Worm (Caenorhabditis elegans) whole organism, L4 larva: ENCODE data around the gene ZK757.2.
A peak's percentile ranks its signal among the peaks of the same experiment; 100 is the strongest.

Experiments used
- D1046.2 ChIP-seq: fragments of 200-800 bp; sonication (Bioruptor generic); IDR thresholded peaks from 2 replicates; pipeline ENCODE4 v1.3.6; 2022; ENCODE audit warnings: missing genetic modification characterization, missing compliant biosample characterization
- F10B5.3 ChIP-seq: sonication (generic microtip); optimal IDR thresholded peaks from 2 replicates; lab custom pipeline; 2016; ENCODE audit warnings: mild to moderate bottlenecking, missing genetic modification characterization, missing compliant biosample characterization
- F26F4.8 ChIP-seq: fragments of 200-800 bp; sonication (Bioruptor generic); conservative IDR thresholded peaks from 2 replicates; pipeline ENCODE4 v1.3.6; 2022; ENCODE audit warnings: missing genetic modification characterization, missing compliant biosample characterization
- F44E2.7 ChIP-seq: fragments of 200-800 bp; sonication (Bioruptor generic); IDR thresholded peaks from 2 replicates; pipeline ENCODE4 v2.1.2; 2022; ENCODE audit warnings: missing genetic modification characterization, missing compliant biosample characterization
- R02D3.7 ChIP-seq: fragments of 150-350 bp; sonication (generic microtip); optimal IDR thresholded peaks from 3 replicates; lab custom pipeline; 2014; ENCODE audit warnings: missing biosample characterization, missing genetic modification characterization
- ZK337.2 ChIP-seq: fragments of 200-800 bp; sonication (Bioruptor generic); IDR thresholded peaks from 2 replicates; pipeline ENCODE4 v1.3.6; 2022; ENCODE audit warnings: missing genetic modification reagents, missing genetic modification characterization, missing compliant biosample characterization
- ZK546.5 ChIP-seq, 2 experiments: sonication (generic microtip); optimal IDR thresholded peaks; 2 replicates each; lab custom pipeline; 2017; ENCODE audit warnings: missing biosample characterization in 2 of 2, missing genetic modification characterization in 2 of 2
- aha-1 ChIP-seq: fragments of 150-350 bp; peaks from one replicate; lab custom pipeline; 2014; ENCODE audit warnings: missing biosample characterization, missing genetic modification characterization
- aly-2 ChIP-seq: sonication (generic microtip); optimal IDR thresholded peaks from 2 replicates; lab custom pipeline; 2018; ENCODE audit warnings: missing biosample characterization, missing genetic modification characterization
- ama-1 ChIP-seq: fragments of 150-350 bp; optimal IDR thresholded peaks from 2 replicates; lab custom pipeline; 2014; ENCODE audit warnings: inconsistent platforms, mixed read lengths
- arid-1 ChIP-seq: fragments of 200-800 bp; sonication (Bioruptor generic); conservative IDR thresholded peaks from 2 replicates; pipeline ENCODE4 v1.3.6; 2022; ENCODE audit warnings: missing genetic modification reagents, missing genetic modification characterization, missing compliant biosample characterization
- attf-4 ChIP-seq: sonication (generic microtip); optimal IDR thresholded peaks from 3 replicates; lab custom pipeline; 2017; ENCODE audit warnings: missing biosample characterization, missing genetic modification characterization
- ceh-20 ChIP-seq: fragments of 200-800 bp; sonication (Bioruptor generic); IDR thresholded peaks from 2 replicates; pipeline ENCODE4 v1.3.6; 2022; ENCODE audit warnings: missing genetic modification reagents, missing genetic modification characterization, missing compliant biosample characterization
- ceh-44 ChIP-seq: fragments of 200-800 bp; sonication (Bioruptor generic); IDR thresholded peaks from 2 replicates; pipeline ENCODE4 v1.3.6; 2022; ENCODE audit warnings: missing genetic modification reagents, missing genetic modification characterization, missing compliant biosample characterization
- daf-12 ChIP-seq: fragments of 150-350 bp; optimal IDR thresholded peaks from 2 replicates; lab custom pipeline; 2014; ENCODE audit warnings: missing biosample characterization, missing genetic modification reagents, missing genetic modification characterization
- daf-16 ChIP-seq, 3 experiments: sonication (generic microtip); optimal IDR thresholded peaks; 2 replicates each; lab custom pipeline; 2016 to 2017; ENCODE audit warnings: missing genetic modification characterization in 3 of 3, missing genetic modification reagents in 3 of 3, mild to moderate bottlenecking in 2 of 3, missing compliant biosample characterization in 2 of 3, missing biosample characterization in 1 of 3, moderate library complexity in 1 of 3
- daf-19 ChIP-seq: fragments of 200-800 bp; sonication (Bioruptor generic); conservative IDR thresholded peaks from 2 replicates; pipeline ENCODE4 v1.3.6; 2022; ENCODE audit warnings: missing genetic modification characterization, missing compliant biosample characterization
- daf-8 ChIP-seq: fragments of 200-800 bp; sonication (Bioruptor generic); IDR thresholded peaks from 2 replicates; pipeline ENCODE4 v1.3.6; 2022; ENCODE audit warnings: missing genetic modification characterization, missing compliant biosample characterization
- dmd-6 ChIP-seq: fragments of 200-800 bp; sonication (Bioruptor generic); IDR thresholded peaks from 2 replicates; pipeline ENCODE4 v1.3.6; 2022; ENCODE audit warnings: missing genetic modification reagents, missing genetic modification characterization, missing compliant biosample characterization
- dmd-8 ChIP-seq: fragments of 200-800 bp; sonication (Bioruptor generic); IDR thresholded peaks from 2 replicates; pipeline ENCODE4 v1.3.6; 2022; ENCODE audit warnings: missing genetic modification characterization, missing compliant biosample characterization
- fkh-10 ChIP-seq: fragments of 150-350 bp; optimal IDR thresholded peaks from 2 replicates; lab custom pipeline; 2014; ENCODE audit warnings: missing biosample characterization, missing genetic modification reagents, missing genetic modification characterization
- gei-8 ChIP-seq: fragments of 200-800 bp; sonication (Bioruptor generic); optimal IDR thresholded peaks from 2 replicates; lab custom pipeline; 2018; ENCODE audit warnings: mild to moderate bottlenecking, missing genetic modification characterization, missing compliant biosample characterization
- hif-1 ChIP-seq, 2 experiments: sonication (generic microtip); optimal IDR thresholded peaks; 2 replicates each; lab custom pipeline; 2016 to 2017; ENCODE audit warnings: missing compliant biosample characterization in 2 of 2, missing genetic modification characterization in 2 of 2, missing genetic modification reagents in 2 of 2, missing genotype in 2 of 2, mild to moderate bottlenecking in 1 of 2
- hlh-30 ChIP-seq: sonication (generic microtip); optimal IDR thresholded peaks from 2 replicates; lab custom pipeline; 2017; ENCODE audit warnings: antibody characterized with exemption, mild to moderate bottlenecking, missing genetic modification characterization, missing compliant biosample characterization; ENCODE audit not compliant: insufficient read depth
- lim-7 ChIP-seq: fragments of 200-800 bp; sonication (Bioruptor generic); IDR thresholded peaks from 2 replicates; pipeline ENCODE4 v1.3.6; 2022; ENCODE audit warnings: missing genetic modification characterization, missing compliant biosample characterization
- lin-15B ChIP-seq: fragments of 150-350 bp; sonication (generic microtip); optimal IDR thresholded peaks from 3 replicates; lab custom pipeline; 2014; ENCODE audit warnings: missing biosample characterization, missing genetic modification characterization
- lin-38 ChIP-seq: fragments of 200-800 bp; sonication (Bioruptor generic); IDR thresholded peaks from 2 replicates; pipeline ENCODE4 v1.3.6; 2022; ENCODE audit warnings: missing genetic modification reagents, missing genetic modification characterization, missing compliant biosample characterization
- lir-3 ChIP-seq: sonication (generic microtip); optimal IDR thresholded peaks from 2 replicates; lab custom pipeline; 2016; ENCODE audit warnings: mild to moderate bottlenecking, missing genetic modification characterization, missing compliant biosample characterization
- mep-1 ChIP-seq: fragments of 150-350 bp; sonication (generic microtip); optimal IDR thresholded peaks from 3 replicates; lab custom pipeline; 2014; ENCODE audit warnings: missing biosample characterization, missing genetic modification characterization
- mes-2 ChIP-seq: sonication (generic microtip); optimal IDR thresholded peaks from 2 replicates; lab custom pipeline; 2016; ENCODE audit warnings: missing genotype, mild to moderate bottlenecking, missing genetic modification characterization, missing compliant biosample characterization; ENCODE audit not compliant: poor library complexity, severe bottlenecking
- nhr-102 ChIP-seq: sonication (generic microtip); optimal IDR thresholded peaks from 2 replicates; lab custom pipeline; 2016; ENCODE audit warnings: mild to moderate bottlenecking, missing genetic modification characterization, moderate library complexity, missing compliant biosample characterization
- nhr-111 ChIP-seq: fragments of 200-800 bp; sonication (Bioruptor generic); optimal IDR thresholded peaks from 2 replicates; lab custom pipeline; 2018; ENCODE audit warnings: mild to moderate bottlenecking, missing genetic modification characterization, missing compliant biosample characterization
- nhr-41 ChIP-seq: fragments of 200-800 bp; sonication (Bioruptor generic); IDR thresholded peaks from 2 replicates; pipeline ENCODE4 v1.3.6; 2022; ENCODE audit warnings: missing genetic modification reagents, missing genetic modification characterization, missing compliant biosample characterization
- pha-4 ChIP-seq, 2 experiments: fragments of 150-350 bp in 1 of 2; fragments of 200-800 bp in 1 of 2; sonication (Bioruptor generic) in 1 of 2; IDR thresholded peaks in 1 of 2; optimal IDR thresholded peaks in 1 of 2; 2 replicates each; pipeline versions ENCODE4 v1.3.6 to Lab custom; 2014 to 2022; ENCODE audit warnings: missing genetic modification characterization in 2 of 2, missing genetic modification reagents in 2 of 2, missing biosample characterization in 1 of 2, missing compliant biosample characterization in 1 of 2
- pqm-1 ChIP-seq: sonication (generic microtip); optimal IDR thresholded peaks from 2 replicates; lab custom pipeline; 2017; ENCODE audit warnings: missing biosample characterization, missing genetic modification characterization
- saeg-2 ChIP-seq: fragments of 200-800 bp; sonication (Bioruptor generic); IDR thresholded peaks from 2 replicates; pipeline ENCODE4 v1.3.6; 2022; ENCODE audit warnings: missing genetic modification reagents, missing genetic modification characterization, missing compliant biosample characterization
- set-16 ChIP-seq: fragments of 200-800 bp; sonication (Bioruptor generic); IDR thresholded peaks from 2 replicates; pipeline ENCODE4 v1.3.6; 2022; ENCODE audit warnings: missing genetic modification reagents, missing genetic modification characterization, missing compliant biosample characterization
- skn-1 ChIP-seq: fragments of 150-350 bp; optimal IDR thresholded peaks from 2 replicates; lab custom pipeline; 2014; ENCODE audit warnings: missing biosample characterization, missing genetic modification characterization
- snpc-1.2 ChIP-seq: fragments of 200-800 bp; sonication (Bioruptor generic); IDR thresholded peaks from 2 replicates; pipeline ENCODE4 v1.3.6; 2022; ENCODE audit warnings: missing genetic modification reagents, missing genetic modification characterization, missing compliant biosample characterization
- spr-1 ChIP-seq: sonication (generic microtip); optimal IDR thresholded peaks from 2 replicates; lab custom pipeline; 2016; ENCODE audit warnings: mild to moderate bottlenecking, missing genetic modification characterization, missing compliant biosample characterization
- spr-3 ChIP-seq: fragments of 200-800 bp; sonication (Bioruptor generic); optimal IDR thresholded peaks from 2 replicates; lab custom pipeline; 2018; ENCODE audit warnings: mild to moderate bottlenecking, missing genetic modification characterization, missing compliant biosample characterization
- tag-97 ChIP-seq: fragments of 200-800 bp; sonication (Bioruptor generic); IDR thresholded peaks from 2 replicates; pipeline ENCODE4 v1.3.6; 2022; ENCODE audit warnings: missing genetic modification characterization, missing compliant biosample characterization
- unc-130 ChIP-seq: sonication (generic microtip); optimal IDR thresholded peaks from 2 replicates; lab custom pipeline; 2016; ENCODE audit warnings: missing genetic modification reagents, missing genetic modification characterization, missing compliant biosample characterization
- unc-62 ChIP-seq, 3 experiments: fragments of 150-350 bp in 1 of 3; sonication (generic microtip); optimal IDR thresholded peaks in 2 of 3; peaks in 1 of 3; 1 replicate in 1 of 3; 2 replicates in 2 of 3; lab custom pipeline; 2014 to 2017; ENCODE audit warnings: missing biosample characterization in 3 of 3, missing genetic modification characterization in 3 of 3, missing genetic modification reagents in 3 of 3, missing genotype in 1 of 3
- zfp-2 ChIP-seq: sonication (generic microtip); optimal IDR thresholded peaks from 2 replicates; lab custom pipeline; 2016; ENCODE audit warnings: mild to moderate bottlenecking, missing genetic modification characterization, missing compliant biosample characterization
- zfp-3 ChIP-seq: fragments of 200-800 bp; sonication (Bioruptor generic); conservative IDR thresholded peaks from 2 replicates; pipeline ENCODE4 v1.3.6; 2022; ENCODE audit warnings: missing genetic modification reagents, missing genetic modification characterization, missing compliant biosample characterization
- zip-11 ChIP-seq: fragments of 200-800 bp; sonication (Bioruptor generic); IDR thresholded peaks from 2 replicates; pipeline ENCODE4 v1.3.6; 2022; ENCODE audit warnings: missing genetic modification characterization, missing compliant biosample characterization
- zip-2 ChIP-seq: fragments of 150-350 bp; optimal IDR thresholded peaks from 2 replicates; lab custom pipeline; 2014; ENCODE audit warnings: missing biosample characterization, missing genetic modification characterization
- ztf-7 ChIP-seq: fragments of 150-350 bp; optimal IDR thresholded peaks from 2 replicates; lab custom pipeline; 2014; ENCODE audit warnings: missing biosample characterization, missing genetic modification characterization

The ZK757.2 gene

DNA sequence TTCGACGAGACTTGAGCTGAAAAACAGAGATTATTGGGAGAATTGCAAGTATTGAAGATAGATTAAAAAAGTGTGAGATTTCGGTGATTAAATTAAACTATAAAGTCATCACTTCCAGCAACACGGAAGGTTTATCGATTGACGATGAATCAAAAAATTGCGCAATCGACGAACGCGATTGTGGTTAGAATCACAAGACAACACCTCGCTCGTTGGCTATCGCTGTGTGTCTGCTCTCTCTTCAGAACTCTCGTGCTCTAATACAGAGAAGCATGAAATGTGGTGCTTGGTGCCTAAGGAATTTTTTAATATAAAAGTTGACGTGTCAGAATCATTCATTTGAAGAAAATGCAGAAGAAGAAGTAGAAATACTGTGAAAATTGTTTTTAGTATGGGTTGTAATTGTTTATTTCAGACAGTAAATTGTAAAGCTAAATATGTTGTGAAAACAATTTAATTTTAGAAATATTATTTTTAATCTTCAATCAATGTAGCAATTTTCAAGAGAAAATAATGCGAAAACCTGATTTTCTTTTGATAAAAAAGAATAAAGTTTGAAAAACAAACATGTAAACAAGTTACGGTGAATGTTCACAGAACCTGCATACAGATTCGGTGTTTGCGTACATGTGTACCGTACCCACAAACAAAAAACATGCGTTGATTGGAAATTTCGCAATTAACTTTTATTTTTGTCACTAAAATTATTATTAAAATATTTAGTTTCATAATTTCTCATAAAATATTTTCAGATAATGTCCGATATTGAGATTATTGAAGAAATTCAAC is 51.4 kb downstream of the ZK757.2 start, which contains the start of the genes ZK632.10 and ZK632.11 (continued):
- peak; percentile 53 for TF ChIP-seq mep-1 (tag; lab: Kevin White, UChicago)
- no peak for TF ChIP-seq skn-1 (tag; lab: Kevin White, UChicago)
- no peak for TF ChIP-seq nhr-41 (GFP tag; lab: Robert Waterston, UW)
- TF ChIP-seq ZK337.2 (GFP tag; lab: Robert Waterston, UW), result no peak
- TF ChIP-seq aha-1 (tag; lab: Kevin White, UChicago), result no peak
- peak; percentile 56 for TF ChIP-seq unc-130 (GFP tag; lab: Kevin White, UChicago)
- TF ChIP-seq ZK546.5 (tag; optimal IDR thresholded peaks at IDR 0.05; lab: Kevin White, UChicago), result no peak
- TF ChIP-seq zip-2 (tag; lab: Kevin White, UChicago), result no peak
- TF ChIP-seq F26F4.8 (GFP tag; lab: Robert Waterston, UW), result no peak
- TF ChIP-seq snpc-1.2 (GFP tag; lab: Robert Waterston, UW), result no peak
- no peak for TF ChIP-seq set-16 (GFP tag; lab: Robert Waterston, UW)
- TF ChIP-seq fkh-10 (GFP tag; lab: Kevin White, UChicago), result no peak
- no peak for TF ChIP-seq ceh-20 (GFP tag; lab: Robert Waterston, UW)
- TF ChIP-seq daf-19 (GFP tag; lab: Robert Waterston, UW), result no peak
- peak; percentile 89 for TF ChIP-seq hlh-30 (tag; lab: Kevin White, UChicago)
- TF ChIP-seq daf-12 (tag; lab: Kevin White, UChicago), result no peak
- TF ChIP-seq dmd-6, result peak; percentile 52
- TF ChIP-seq arid-1 (GFP tag; lab: Robert Waterston, UW), result no peak
- no peak for TF ChIP-seq zfp-3 (GFP tag; lab: Robert Waterston, UW)
- TF ChIP-seq pha-4 (GFP tag; IDR thresholded peaks at IDR 0.05; lab: Robert Waterston, UW), result no peak
- TF ChIP-seq pha-4 (tag; optimal IDR thresholded peaks at IDR 0.05; lab: Kevin White, UChicago), result peak; percentile 87
- TF ChIP-seq saeg-2 (GFP tag; lab: Robert Waterston, UW), result no peak
- peak in 1 of 2 experiments; percentile 74 for TF ChIP-seq unc-62 (GFP tag; optimal IDR thresholded peaks at IDR 0.05 in 1 of 2; lab: Kevin White, UChicago)
- no peak for TF ChIP-seq unc-62 (tag; optimal IDR thresholded peaks at IDR 0.05; lab: Kevin White, UChicago)
- no peak for TF ChIP-seq attf-4
- TF ChIP-seq daf-8 (GFP tag; lab: Robert Waterston, UW), result no peak
- peak; percentile 16; the same call in 1 of the 2 replicates for TF ChIP-seq lim-7 (GFP tag; lab: Robert Waterston, UW)
- TF ChIP-seq nhr-102, result no peak
- no peak for TF ChIP-seq spr-1 (tag; lab: Kevin White, UChicago)
- TF ChIP-seq daf-16 (GFP tag; optimal IDR thresholded peaks at IDR 0.05; lab: Kevin White, UChicago), result peak in 1 of 2 experiments; percentile 27
- peak; percentile 93 for TF ChIP-seq daf-16 (tag; optimal IDR thresholded peaks at IDR 0.05; lab: Kevin White, UChicago)
- peak; percentile 80 for TF ChIP-seq mes-2 (tag; lab: Kevin White, UChicago)
- no peak for TF ChIP-seq ceh-44 (GFP tag; lab: Robert Waterston, UW)
- no peak for TF ChIP-seq F10B5.3
- no peak for TF ChIP-seq lir-3 (tag; lab: Kevin White, UChicago)
- no peak for TF ChIP-seq zip-11 (GFP tag; lab: Robert Waterston, UW)
- TF ChIP-seq F44E2.7 (GFP tag; lab: Robert Waterston, UW), result no peak
- TF ChIP-seq ztf-7, result peak; percentile 28
- no peak for TF ChIP-seq hif-1 (tag; optimal IDR thresholded peaks at IDR 0.05; lab: Kevin White, UChicago)
- TF ChIP-seq zfp-2, result no peak
- TF ChIP-seq dmd-8 (GFP tag; lab: Robert Waterston, UW), result no peak
- TF ChIP-seq spr-3, result no peak
- TF ChIP-seq pqm-1, result no peak
- no peak for TF ChIP-seq tag-97
- no peak for TF ChIP-seq lin-15B (tag; lab: Kevin White, UChicago)
- no peak for TF ChIP-seq ama-1
- TF ChIP-seq R02D3.7, result no peak
- no peak for TF ChIP-seq nhr-111 (GFP tag; lab: Kevin White, UChicago)
- TF ChIP-seq lin-38 (GFP tag; lab: Robert Waterston, UW), result peak; percentile 34
- no peak for TF ChIP-seq D1046.2 (GFP tag; lab: Robert Waterston, UW)
- no peak for TF ChIP-seq aly-2
- TF ChIP-seq gei-8 (GFP tag; lab: Kevin White, UChicago), result no peak
